Fruit fly (Drosophila melanogaster) whole organism, embryonic: ENCODE results near the gene CG13131.

ENCODE experiments used
- CG10366 ChIP-seq: fragments of 200-800 bp; sonication (Bioruptor generic); IDR thresholded peaks from 2 replicates; pipeline ENCODE4 v1.3.6; 2022; ENCODE audit warnings: missing biosample characterization, missing genetic modification characterization
- CG13775 ChIP-seq: fragments of 200-800 bp; sonication (Bioruptor generic); optimal IDR thresholded peaks from 3 replicates; lab custom pipeline; 2017; ENCODE audit warnings: missing biosample characterization, mild to moderate bottlenecking, missing genetic modification characterization
- CG14710 ChIP-seq: fragments of 200-800 bp; sonication (Bioruptor generic); optimal IDR thresholded peaks from 3 replicates; lab custom pipeline; 2019; ENCODE audit warnings: missing biosample characterization, mild to moderate bottlenecking, missing genetic modification characterization, moderate library complexity
- CG15696 ChIP-seq: fragments of 200-800 bp; sonication (Bioruptor generic); optimal IDR thresholded peaks from 2 replicates; lab custom pipeline; 2019; ENCODE audit warnings: missing biosample characterization, mild to moderate bottlenecking, missing genetic modification characterization, moderate library complexity
- CG2129 ChIP-seq: fragments of 200-800 bp; sonication (Bioruptor generic); IDR thresholded peaks from 2 replicates; pipeline ENCODE4 v1.3.6; 2022; ENCODE audit warnings: missing biosample characterization, missing genetic modification characterization; ENCODE audit not compliant: partially characterized antibody
- CG9437 ChIP-seq: fragments of 200-800 bp; sonication (Bioruptor generic); optimal IDR thresholded peaks from 2 replicates; lab custom pipeline; 2018; ENCODE audit warnings: missing biosample characterization, mild to moderate bottlenecking, missing genetic modification characterization
- Dp ChIP-seq: fragments of 200-800 bp; sonication (Bioruptor generic); optimal IDR thresholded peaks from 2 replicates; lab custom pipeline; 2018; ENCODE audit warnings: missing biosample characterization, mild to moderate bottlenecking, missing genetic modification characterization, moderate library complexity
- Opbp ChIP-seq: fragments of 200-800 bp; sonication (Bioruptor generic); IDR thresholded peaks from 3 replicates; pipeline ENCODE4 v1.3.6; 2022; ENCODE audit warnings: missing biosample characterization, missing genetic modification characterization; ENCODE audit not compliant: partially characterized antibody
- ash1 ChIP-seq: fragments of 200-800 bp; sonication (Bioruptor generic); optimal IDR thresholded peaks from 2 replicates; lab custom pipeline; 2018; ENCODE audit warnings: missing biosample characterization, mild to moderate bottlenecking, missing genetic modification characterization
- bab2 ChIP-seq: fragments of 200-800 bp; sonication (Bioruptor generic); optimal IDR thresholded peaks from 2 replicates; lab custom pipeline; 2016; ENCODE audit warnings: missing biosample characterization, missing genetic modification characterization
- emc ChIP-seq: fragments of 200-800 bp; sonication (Bioruptor generic); optimal IDR thresholded peaks from 2 replicates; lab custom pipeline; 2016; ENCODE audit warnings: missing biosample characterization, missing genetic modification characterization
- hth ChIP-seq: fragments of >200 bp; optimal IDR thresholded peaks from 2 replicates; lab custom pipeline; 2017; ENCODE audit warnings: inconsistent platforms
- insv ChIP-seq, 2 experiments: fragments of 200-800 bp; sonication (Bioruptor generic); optimal IDR thresholded peaks; 3 replicates each; lab custom pipeline; 2016 to 2018; ENCODE audit warnings: missing biosample characterization in 2 of 2, missing genetic modification characterization in 2 of 2
- odd ChIP-seq: fragments of 200-800 bp; sonication (Bioruptor generic); optimal IDR thresholded peaks from 2 replicates; lab custom pipeline; 2017; ENCODE audit warnings: missing biosample characterization, mild to moderate bottlenecking, missing genetic modification characterization

dm6 chr2L:9988201-9988990, 28.9 kb downstream of the CG13131 start:
- TF ChIP-seq ash1 (GFP tag; lab: Kevin White, UChicago) (no peak), Opbp (GFP tag; lab: Robert Waterston, UW) (no peak), insv (GFP tag; optimal IDR thresholded peaks at IDR 0.05; lab: Kevin White, UChicago) (no peak), bab2 (GFP tag; lab: Kevin White, UChicago) (no peak), odd (GFP tag; lab: Kevin White, UChicago) (no peak), emc (no peak), CG9437 (GFP tag; lab: Kevin White, UChicago) (no peak), CG14710 (tag; lab: Kevin White, UChicago) (no peak), CG10366 (GFP tag; lab: Robert Waterston, UW) (no peak), Dp (GFP tag; lab: Kevin White, UChicago) (no peak), CG2129 (GFP tag; lab: Robert Waterston, UW) (no peak), hth (lab: Kevin White, UChicago) (no peak), CG15696 (tag; lab: Kevin White, UChicago) (no peak), CG13775 (GFP tag; lab: Kevin White, UChicago) (no peak)
